Worm (Caenorhabditis elegans) whole organism, L3 larva: Measurements from ENCODE around the gene dpy-8.

ENCODE experiments used
- lin-15B ChIP-seq: fragments of 150-350 bp; optimal IDR thresholded peaks from 2 replicates; lab custom pipeline; 2014; ENCODE audit warnings: missing biosample characterization, missing genetic modification characterization
- unc-62 ChIP-seq: fragments of 150-350 bp; sonication (generic microtip); optimal IDR thresholded peaks from 4 replicates; lab custom pipeline; 2014; ENCODE audit warnings: missing biosample characterization, missing genetic modification reagents, missing genetic modification characterization
- ztf-11 ChIP-seq: fragments of 150-350 bp; optimal IDR thresholded peaks from 2 replicates; lab custom pipeline; 2014; ENCODE audit warnings: missing biosample characterization, missing genetic modification characterization

- TF ChIP-seq unc-62 (no peak), lin-15B (no peak), ztf-11 (tag; lab: Kevin White, UChicago) (no peak)
Measured at ce11 chrX:5188977-5189376, 38.7 kb upstream of the dpy-8 start, which contains the start of gene zig-6.
